Worm (Caenorhabditis elegans) whole organism, late embryonic: ENCODE results near the gene T19H12.2.

Source experiments
- C38D4.7 ChIP-seq: fragments of 200-800 bp; sonication (Bioruptor generic); optimal IDR thresholded peaks from 2 replicates; lab custom pipeline; 2018; ENCODE audit warnings: mild to moderate bottlenecking, missing genetic modification characterization, moderate library complexity, missing compliant biosample characterization
- K02D7.2 ChIP-seq: sonication (generic microtip); optimal IDR thresholded peaks from 2 replicates; lab custom pipeline; 2017; ENCODE audit warnings: mild to moderate bottlenecking, missing genetic modification characterization, missing compliant biosample characterization
- ceh-6 ChIP-seq: fragments of 200-800 bp; sonication (Bioruptor generic); optimal IDR thresholded peaks from 2 replicates; lab custom pipeline; 2018; ENCODE audit warnings: mild to moderate bottlenecking, missing genetic modification characterization, missing compliant biosample characterization
- elt-2 ChIP-seq: sonication (generic microtip); optimal IDR thresholded peaks from 2 replicates; lab custom pipeline; 2016; ENCODE audit warnings: missing genetic modification reagents, missing genetic modification characterization, missing compliant biosample characterization
- fkh-10 ChIP-seq: fragments of 150-350 bp; optimal IDR thresholded peaks from 2 replicates; lab custom pipeline; 2014; ENCODE audit warnings: missing biosample characterization, missing genetic modification reagents, missing genetic modification characterization
- zip-5 ChIP-seq: sonication (generic microtip); optimal IDR thresholded peaks from 2 replicates; lab custom pipeline; 2016; ENCODE audit warnings: missing genetic modification characterization, missing compliant biosample characterization

- TF ChIP-seq ceh-6 (no peak), fkh-10 (GFP tag; lab: Kevin White, UChicago) (no peak), K02D7.2 (tag; lab: Kevin White, UChicago) (no peak), elt-2 (tag; lab: Kevin White, UChicago) (no peak), C38D4.7 (no peak), zip-5 (tag; lab: Kevin White, UChicago) (no peak)
These were observed 45.6 kb upstream of the T19H12.2 start, which contains the start of gene abhd-5.2 for ce11 chrV:4844591-4844990.
